Worm (Caenorhabditis elegans) whole organism, L1 larva: ENCODE data around the gene lin-36.

Experiments used
- C16A3.4 ChIP-seq: fragments of 150-350 bp; optimal IDR thresholded peaks from 2 replicates; lab custom pipeline; 2014; ENCODE audit warnings: missing biosample characterization, missing genetic modification characterization
- Y116A8C.19 ChIP-seq: sonication (generic microtip); optimal IDR thresholded peaks from 2 replicates; lab custom pipeline; 2016; ENCODE audit warnings: missing compliant biosample characterization, missing genetic modification characterization, borderline replicate concordance
- aha-1 ChIP-seq: fragments of 150-350 bp; optimal IDR thresholded peaks from 2 replicates; lab custom pipeline; 2014; ENCODE audit warnings: missing biosample characterization, missing genetic modification characterization
- alr-1 ChIP-seq: fragments of 200-800 bp; sonication (Bioruptor generic); optimal IDR thresholded peaks from 2 replicates; lab custom pipeline; 2018; ENCODE audit warnings: borderline replicate concordance, mild to moderate bottlenecking, missing genetic modification characterization, missing compliant biosample characterization
- egl-27 ChIP-seq, 2 experiments: fragments of 150-350 bp in 1 of 2; sonication (generic microtip); optimal IDR thresholded peaks; 3 replicates each; lab custom pipeline; 2017 to 2018; ENCODE audit warnings: missing biosample characterization in 2 of 2, missing genetic modification characterization in 2 of 2, missing genetic modification reagents in 2 of 2
- elt-3 ChIP-seq, 6 experiments: fragments of 150-350 bp in 1 of 6; sonication (generic microtip); optimal IDR thresholded peaks; 2 replicates each; lab custom pipeline; 2017 to 2018; ENCODE audit warnings: missing biosample characterization in 6 of 6, missing genetic modification characterization in 6 of 6, inconsistent platforms in 1 of 6
- lin-15B ChIP-seq: fragments of 150-350 bp; sonication (generic microtip); optimal IDR thresholded peaks from 3 replicates; lab custom pipeline; 2014; ENCODE audit warnings: missing biosample characterization, missing genetic modification characterization
- lin-35 ChIP-seq, 2 experiments: fragments of 150-350 bp; optimal IDR thresholded peaks; 2 replicates each; lab custom pipeline; 2014; ENCODE audit warnings: missing biosample characterization in 2 of 2, missing genetic modification characterization in 2 of 2, missing genetic modification reagents in 2 of 2
- lsy-2 ChIP-seq, 2 experiments: fragments of 150-350 bp; optimal IDR thresholded peaks; 2 replicates each; lab custom pipeline; 2014; ENCODE audit warnings: missing biosample characterization in 2 of 2, missing genetic modification characterization in 2 of 2
- nhr-237 ChIP-seq: fragments of 150-350 bp; optimal IDR thresholded peaks from 2 replicates; lab custom pipeline; 2014; ENCODE audit warnings: missing biosample characterization, missing genetic modification characterization
- nhr-77 ChIP-seq: fragments of 150-350 bp; optimal IDR thresholded peaks from 2 replicates; lab custom pipeline; 2014; ENCODE audit warnings: missing biosample characterization, missing genetic modification characterization
- pqm-1 ChIP-seq: sonication (generic microtip); optimal IDR thresholded peaks from 3 replicates; lab custom pipeline; 2017; ENCODE audit warnings: missing biosample characterization, missing genetic modification characterization
- unc-130 ChIP-seq: fragments of 150-350 bp; optimal IDR thresholded peaks from 2 replicates; lab custom pipeline; 2017; ENCODE audit warnings: missing biosample characterization, missing genetic modification characterization, inconsistent platforms

- TF ChIP-seq aha-1 (no peak), egl-27 (tag; optimal IDR thresholded peaks at IDR 0.05; lab: Kevin White, UChicago) (no peak), lin-15B (tag; lab: Kevin White, UChicago) (no peak), nhr-237 (tag; lab: Kevin White, UChicago) (no peak), elt-3 (tag; optimal IDR thresholded peaks at IDR 0.05; lab: Kevin White, UChicago) (no peak), pqm-1 (tag; lab: Kevin White, UChicago) (no peak), Y116A8C.19 (tag; lab: Kevin White, UChicago) (no peak), unc-130 (tag; lab: Kevin White, UChicago) (no peak), nhr-77 (tag; lab: Kevin White, UChicago) (no peak), lin-35 (GFP tag; optimal IDR thresholded peaks at IDR 0.05; lab: Kevin White, UChicago) (no peak), C16A3.4 (tag; lab: Kevin White, UChicago) (no peak), lsy-2 (tag; optimal IDR thresholded peaks at IDR 0.05; lab: Kevin White, UChicago) (no peak), alr-1 (no peak)
These were observed 26.7 kb upstream of the lin-36 start, which contains the start of gene K12H4.2 for ce11 chrIII:8047412-8047811.
